Worm (Caenorhabditis elegans): ENCODE measurements around the gene F54B8.4.
"Not testable (repeated sequence)": the region's sequence is repeated elsewhere in the genome, so short reads cannot be mapped to it uniquely, and the experiment has no call there.

Gene F54B8.4

ce11 chrV:15815962-15816432, at the start of gene F54B8.4, which contains the start of gene fbxa-69:
Gene F54B8.4 (plus strand): TSS chrV:15816382.
Gene fbxa-69 (minus strand): TSS chrV:15815971.
- no peak for TF ChIP-seq unc-62 (GFP tag; optimal IDR thresholded peaks at IDR 0.05)

ce11 chrV:15769072-15769471, 47.1 kb upstream of the F54B8.4 start, which contains the start of gene F57A10.4:
Gene F57A10.4 (plus strand): TSS chrV:15769438.
- TF ChIP-seq unc-62 (GFP tag; optimal IDR thresholded peaks at IDR 0.05): no peak

- no peak for TF ChIP-seq unc-62 (GFP tag; optimal IDR thresholded peaks at IDR 0.05)
Observed at ce11 chrV:15773141-15773540, 43.0 kb upstream of the F54B8.4 start, which contains the start of gene nhr-60. Gene nhr-60 (minus strand): TSS chrV:15773241.

ce11 chrV:15773941-15774340, 42.2 kb upstream of the F54B8.4 start:
- no peak for TF ChIP-seq unc-62 (GFP tag; optimal IDR thresholded peaks at IDR 0.05)

- TF ChIP-seq unc-62 (GFP tag; optimal IDR thresholded peaks at IDR 0.05): no peak
Observed at ce11 chrV:15776651-15777050, 39.5 kb upstream of the F54B8.4 start, which contains the start of gene nhr-283. Gene nhr-283 (minus strand): TSS chrV:15776751.

- no peak for TF ChIP-seq unc-62 (GFP tag; optimal IDR thresholded peaks at IDR 0.05)
Observed at ce11 chrV:15779128-15779729, 37.0 kb upstream of the F54B8.4 start, which contains the start of the genes nhr-285 and irld-52. Gene nhr-285 (minus strand): TSS chrV:15779228. Gene irld-52 (plus strand): TSS chrV:15779679.

ce11 chrV:15781086-15781485, 35.1 kb upstream of the F54B8.4 start, which contains the start of gene T26E4.2:
Gene T26E4.2 (plus strand): TSS chrV:15781386.
- no peak for TF ChIP-seq unc-62 (GFP tag; optimal IDR thresholded peaks at IDR 0.05)

- no peak for TF ChIP-seq unc-62 (GFP tag; optimal IDR thresholded peaks at IDR 0.05)
Observed at ce11 chrV:15782494-15782893, 33.7 kb upstream of the F54B8.4 start, which contains the start of gene T26E4.3. Gene T26E4.3 (plus strand): TSS chrV:15782794.

- no peak for TF ChIP-seq unc-62 (GFP tag; optimal IDR thresholded peaks at IDR 0.05)
Observed at ce11 chrV:15792409-15792808, 23.8 kb upstream of the F54B8.4 start, which contains the start of gene T26E4.4. Gene T26E4.4 (minus strand): TSS chrV:15792509.

ce11 chrV:15793270-15793669, 22.9 kb upstream of the F54B8.4 start, which contains the start of gene T26E4.7:
Gene T26E4.7 (plus strand): TSS chrV:15793570.
- TF ChIP-seq unc-62 (GFP tag; optimal IDR thresholded peaks at IDR 0.05): no peak

- TF ChIP-seq unc-62 (GFP tag; optimal IDR thresholded peaks at IDR 0.05): no peak
Observed at ce11 chrV:15796087-15796486, 20.1 kb upstream of the F54B8.4 start, which contains the start of gene nhr-223. Gene nhr-223 (plus strand): TSS chrV:15796387.

ce11 chrV:15798108-15798507, 18.1 kb upstream of the F54B8.4 start, which contains the start of gene T26E4.10:
Gene T26E4.10 (minus strand): TSS chrV:15798208.
- no peak for TF ChIP-seq unc-62 (GFP tag; optimal IDR thresholded peaks at IDR 0.05)

ce11 chrV:15802623-15803022, 13.6 kb upstream of the F54B8.4 start, which contains the start of gene T26E4.9:
Gene T26E4.9 (minus strand): TSS chrV:15802723.
- not testable (repeated sequence) for TF ChIP-seq unc-62 (GFP tag; optimal IDR thresholded peaks at IDR 0.05)

ce11 chrV:15803079-15803478, 13.1 kb upstream of the F54B8.4 start, which contains the start of gene srd-27:
Gene srd-27 (plus strand): TSS chrV:15803379.
- not testable (repeated sequence) for TF ChIP-seq unc-62 (GFP tag; optimal IDR thresholded peaks at IDR 0.05)

ce11 chrV:15803748-15804147, 12.4 kb upstream of the F54B8.4 start, which contains the start of gene T26E4.18:
Gene T26E4.18 (minus strand): TSS chrV:15803848.
- TF ChIP-seq unc-62 (GFP tag; optimal IDR thresholded peaks at IDR 0.05): not testable (repeated sequence)

- not testable (repeated sequence) for TF ChIP-seq unc-62 (GFP tag; optimal IDR thresholded peaks at IDR 0.05)
Observed at ce11 chrV:15807420-15807819, 8.8 kb upstream of the F54B8.4 start, which contains the start of gene srsx-38. Gene srsx-38 (minus strand): TSS chrV:15807520.
